Worm (Caenorhabditis elegans) whole organism, young adult: ENCODE data around the gene sra-34.

Source experiments
- lin-35 ChIP-seq, 3 experiments: fragments of 150-350 bp in 2 of 3; sonication (generic microtip) in 1 of 3; optimal IDR thresholded peaks; 2 replicates each; lab custom pipeline; 2014 to 2018; ENCODE audit warnings: missing biosample characterization in 3 of 3, missing genetic modification characterization in 3 of 3, missing genetic modification reagents in 3 of 3
- lin-40 ChIP-seq: sonication (generic microtip); optimal IDR thresholded peaks from 2 replicates; lab custom pipeline; 2016; ENCODE audit warnings: missing genetic modification characterization, mild to moderate bottlenecking, missing compliant biosample characterization, missing genotype, missing genetic modification reagents
- mcd-1 ChIP-seq: fragments of 200-800 bp; sonication (Bioruptor generic); IDR thresholded peaks from 2 replicates; pipeline ENCODE4 v1.3.6; 2022; ENCODE audit warnings: missing genetic modification reagents, missing genetic modification characterization, missing compliant biosample characterization
- nfya-1 ChIP-seq: sonication (generic microtip); optimal IDR thresholded peaks from 2 replicates; lab custom pipeline; 2017; ENCODE audit warnings: antibody characterized with exemption, missing compliant biosample characterization, missing genetic modification characterization, borderline replicate concordance; ENCODE audit not compliant: insufficient read depth
- snpc-4 ChIP-seq, 5 experiments: fragments of 150-350 bp in 1 of 5; sonication (generic microtip) in 4 of 5; optimal IDR thresholded peaks; 2 replicates each; lab custom pipeline; 2014 to 2018; ENCODE audit warnings: missing genetic modification characterization in 5 of 5, missing biosample characterization in 3 of 5, antibody characterized with exemption in 2 of 5, mild to moderate bottlenecking in 2 of 5, missing compliant biosample characterization in 2 of 5, missing genotype in 2 of 5, moderate library complexity in 2 of 5, missing genetic modification reagents in 1 of 5
- unc-62 ChIP-seq: fragments of 150-350 bp; optimal IDR thresholded peaks from 2 replicates; lab custom pipeline; 2014; ENCODE audit warnings: missing biosample characterization, missing genetic modification reagents, missing genetic modification characterization

DNA sequence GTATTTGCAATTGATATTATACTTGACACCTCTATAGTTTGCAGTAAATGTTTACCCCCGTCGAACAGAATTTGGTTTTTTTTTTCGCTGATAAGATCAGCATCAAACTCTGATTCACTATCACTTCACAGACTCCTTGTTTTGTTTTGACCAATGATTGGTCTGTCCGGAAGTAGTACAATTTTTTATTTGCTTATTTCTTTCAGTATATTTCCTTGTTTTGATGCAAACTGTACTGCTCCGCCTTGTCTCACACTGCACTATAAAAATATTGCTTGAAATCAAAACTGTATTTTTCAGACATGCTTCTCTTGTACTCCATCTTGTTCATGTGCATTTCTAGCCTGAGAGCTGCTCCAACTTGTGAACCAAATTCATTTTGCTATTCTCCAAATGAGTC, 14.0 kb upstream of the sra-34 start, which contains the start of gene M03A1.3:
- TF ChIP-seq nfya-1 = no peak
- TF ChIP-seq lin-40 (tag; lab: Kevin White, UChicago) = no peak
- TF ChIP-seq unc-62 (GFP tag; lab: Kevin White, UChicago) = no peak
- TF ChIP-seq snpc-4 (GFP tag; optimal IDR thresholded peaks at IDR 0.05; lab: Kevin White, UChicago) = no peak
- TF ChIP-seq snpc-4 (tag; optimal IDR thresholded peaks at IDR 0.05; lab: Kevin White, UChicago) = no peak
- no peak for TF ChIP-seq lin-35 (GFP tag; optimal IDR thresholded peaks at IDR 0.05; lab: Kevin White, UChicago)
- no peak for TF ChIP-seq mcd-1 (GFP tag; lab: Robert Waterston, UW)
